Worm (Caenorhabditis elegans): ENCODE results near the gene C16C10.2.

C16C10.2 gene

ce11 chrIII:4195306-4196008 lies 17.0 kb upstream of the C16C10.2 start:
- peak in 1 of 2 experiments; percentile 29 for TF ChIP-seq rec-8 (tag; optimal IDR thresholded peaks at IDR 0.05)
- TF ChIP-seq let-526 (GFP tag; IDR thresholded peaks at IDR 0.05): 0 out of 2 replicates have a peak, but pooled peaks have one; percentile 49
- TF ChIP-seq dpl-1 (GFP tag; optimal IDR thresholded peaks at IDR 0.05): no peak
- TF ChIP-seq xnd-1 (tag; optimal IDR thresholded peaks at IDR 0.05): no peak
- TF ChIP-seq gei-17 (GFP tag; optimal IDR thresholded peaks at IDR 0.05): peak; percentile 73
- TF ChIP-seq repo-1 (tag; optimal IDR thresholded peaks at IDR 0.05): peak; percentile 86
- peak; percentile 24 for TF ChIP-seq attf-5 (GFP tag; optimal IDR thresholded peaks at IDR 0.05)
- TF ChIP-seq unc-62 (GFP tag; optimal IDR thresholded peaks at IDR 0.05): no peak
- no peak for TF ChIP-seq ztf-28 (GFP tag; IDR thresholded peaks at IDR 0.05)
- TF ChIP-seq unc-130 (GFP tag; optimal IDR thresholded peaks at IDR 0.05): no peak
- TF ChIP-seq Y79H2A.3 (GFP tag; conservative IDR thresholded peaks at IDR 0.05): no peak
- TF ChIP-seq bed-1 (GFP tag; IDR thresholded peaks at IDR 0.05): no peak
- TF ChIP-seq rpc-1 (optimal IDR thresholded peaks at IDR 0.05): no peak
- no peak for TF ChIP-seq rpc-1 (tag; optimal IDR thresholded peaks at IDR 0.05)
- TF ChIP-seq him-1 (tag; optimal IDR thresholded peaks at IDR 0.05): no peak
- peak; percentile 62 for TF ChIP-seq F57C9.4 (tag; optimal IDR thresholded peaks at IDR 0.05)
- TF ChIP-seq ztf-6 (GFP tag; IDR thresholded peaks at IDR 0.05): no peak
- TF ChIP-seq madf-3 (GFP tag; IDR thresholded peaks at IDR 0.05): peak; percentile 56; the same call in 1 of the 2 replicates
- no peak for TF ChIP-seq F49E8.2 (tag; optimal IDR thresholded peaks at IDR 0.05; ENCODE audit: insufficient read depth)
- TF ChIP-seq akir-1 (GFP tag; optimal IDR thresholded peaks at IDR 0.05): no peak
- no peak for TF ChIP-seq C17E4.6 (GFP tag; IDR thresholded peaks at IDR 0.05)
- no peak for TF ChIP-seq attf-3 (GFP tag; conservative IDR thresholded peaks at IDR 0.05)
- TF ChIP-seq snpc-1.3 (tag; optimal IDR thresholded peaks at IDR 0.05; ENCODE audit: insufficient read depth): peak; percentile 41
- TF ChIP-seq dpff-1 (tag; optimal IDR thresholded peaks at IDR 0.05): peak; percentile 96
- TF ChIP-seq mxl-1 (tag; optimal IDR thresholded peaks at IDR 0.05): peak; percentile 11
- TF ChIP-seq D2030.7 (GFP tag; IDR thresholded peaks at IDR 0.05): 0 out of 2 replicates have a peak, but pooled peaks have one; percentile 24
- TF ChIP-seq lsy-27 (tag; optimal IDR thresholded peaks at IDR 0.05; ENCODE audit: borderline replicate concordance, insufficient read depth): no peak
- TF ChIP-seq B0019.2 (GFP tag; conservative IDR thresholded peaks at IDR 0.05): no peak
- TF ChIP-seq lin-40 (tag; optimal IDR thresholded peaks at IDR 0.05): peak; percentile 57
- peak; percentile 84 for TF ChIP-seq atf-7 (tag; optimal IDR thresholded peaks at IDR 0.05)
- no peak for TF ChIP-seq F22D6.2 (tag; optimal IDR thresholded peaks at IDR 0.05)
- no peak for TF ChIP-seq sdz-38 (tag; optimal IDR thresholded peaks at IDR 0.05)
- TF ChIP-seq pbrm-1 (GFP tag; IDR thresholded peaks at IDR 0.05): peak; percentile 55; the same call in 1 of the 2 replicates
- TF ChIP-seq nfya-2 (GFP tag; IDR thresholded peaks at IDR 0.05): no peak
- peak; percentile 6 for TF ChIP-seq nhr-80 (tag; optimal IDR thresholded peaks at IDR 0.05)
- TF ChIP-seq lsl-1 (GFP tag; optimal IDR thresholded peaks at IDR 0.05): no peak
- no peak for TF ChIP-seq lag-1 (GFP tag; IDR thresholded peaks at IDR 0.05)
- peak; percentile 67 to 89 for TF ChIP-seq let-607 (tag; optimal IDR thresholded peaks at IDR 0.05)
- peak; percentile 95 for TF ChIP-seq B0336.3 (GFP tag; IDR thresholded peaks at IDR 0.05)
- peak; percentile 74 for TF ChIP-seq zim-3 (tag; optimal IDR thresholded peaks at IDR 0.05)
- peak; percentile 46 for TF ChIP-seq F52B5.7 (tag; optimal IDR thresholded peaks at IDR 0.05)
- peak; percentile 73 for TF ChIP-seq K11D2.4 (GFP tag; IDR thresholded peaks at IDR 0.05)
- TF ChIP-seq dox-1 (GFP tag; IDR thresholded peaks at IDR 0.05): peak; percentile 46
- TF ChIP-seq ZK185.1 (tag; optimal IDR thresholded peaks at IDR 0.05; ENCODE audit: poor library complexity, severe bottlenecking): peak; percentile 72
- no peak for TF ChIP-seq lir-1 (GFP tag; conservative IDR thresholded peaks at IDR 0.05)
- peak; percentile 80 for TF ChIP-seq fkh-3 (tag; optimal IDR thresholded peaks at IDR 0.05)
- peak; percentile 91 for TF ChIP-seq nfyb-1 (GFP tag; IDR thresholded peaks at IDR 0.05)
